Worm (Caenorhabditis elegans) whole organism, L3 larva: Measurements from ENCODE around the gene F22B8.7.

Experiments used
- R02D3.7 ChIP-seq: fragments of 150-350 bp; optimal IDR thresholded peaks from 2 replicates; lab custom pipeline; 2014; ENCODE audit warnings: missing biosample characterization, missing genetic modification characterization
- aly-2 ChIP-seq: fragments of 150-350 bp; optimal IDR thresholded peaks from 2 replicates; lab custom pipeline; 2014; ENCODE audit warnings: missing biosample characterization, missing genetic modification characterization
- ama-1 ChIP-seq: fragments of 150-350 bp; optimal IDR thresholded peaks from 2 replicates; lab custom pipeline; 2018
- ceh-28 ChIP-seq: fragments of 150-350 bp; optimal IDR thresholded peaks from 2 replicates; lab custom pipeline; 2014; ENCODE audit warnings: missing biosample characterization, missing genetic modification reagents, missing genetic modification characterization
- ceh-82 ChIP-seq: fragments of 150-350 bp; optimal IDR thresholded peaks from 2 replicates; lab custom pipeline; 2014; ENCODE audit warnings: missing biosample characterization, missing genetic modification characterization
- daf-12 ChIP-seq: fragments of 150-350 bp; optimal IDR thresholded peaks from 2 replicates; lab custom pipeline; 2014; ENCODE audit warnings: missing biosample characterization, missing genetic modification reagents, missing genetic modification characterization
- egl-5 ChIP-seq: fragments of 150-350 bp; optimal IDR thresholded peaks from 2 replicates; lab custom pipeline; 2017; ENCODE audit warnings: missing biosample characterization, missing genetic modification reagents, missing genetic modification characterization, inconsistent platforms
- elt-2 ChIP-seq: sonication (generic microtip); optimal IDR thresholded peaks from 2 replicates; lab custom pipeline; 2016; ENCODE audit warnings: missing genetic modification reagents, mild to moderate bottlenecking, missing genetic modification characterization, missing compliant biosample characterization
- fkh-10 ChIP-seq: sonication (generic microtip); optimal IDR thresholded peaks from 2 replicates; lab custom pipeline; 2017; ENCODE audit warnings: missing biosample characterization, missing genetic modification reagents, missing genetic modification characterization
- fkh-2 ChIP-seq: fragments of 150-350 bp; optimal IDR thresholded peaks from 2 replicates; lab custom pipeline; 2014; ENCODE audit warnings: missing biosample characterization, missing genetic modification reagents, missing genetic modification characterization
- fos-1 ChIP-seq: fragments of 150-350 bp; optimal IDR thresholded peaks from 2 replicates; lab custom pipeline; 2014; ENCODE audit warnings: missing biosample characterization, missing genetic modification characterization
- hmg-11 ChIP-seq: sonication (generic microtip); optimal IDR thresholded peaks from 2 replicates; lab custom pipeline; 2016; ENCODE audit warnings: missing genetic modification characterization, missing compliant biosample characterization
- jun-1 ChIP-seq: fragments of 150-350 bp; optimal IDR thresholded peaks from 2 replicates; lab custom pipeline; 2014; ENCODE audit warnings: missing biosample characterization, missing genetic modification reagents, missing genetic modification characterization
- lin-15B ChIP-seq: fragments of 150-350 bp; optimal IDR thresholded peaks from 2 replicates; lab custom pipeline; 2014; ENCODE audit warnings: missing biosample characterization, missing genetic modification characterization
- lin-39 ChIP-seq: fragments of 150-350 bp; optimal IDR thresholded peaks from 2 replicates; lab custom pipeline; 2018; ENCODE audit warnings: missing biosample characterization, missing genetic modification reagents, missing genetic modification characterization
- lsy-12 ChIP-seq: sonication (generic microtip); optimal IDR thresholded peaks from 2 replicates; lab custom pipeline; 2016; ENCODE audit warnings: mild to moderate bottlenecking, missing genetic modification characterization, missing compliant biosample characterization
- mdl-1 ChIP-seq: fragments of 150-350 bp; optimal IDR thresholded peaks from 2 replicates; lab custom pipeline; 2014; ENCODE audit warnings: missing biosample characterization, missing genetic modification characterization
- nfya-1 ChIP-seq: sonication (generic microtip); optimal IDR thresholded peaks from 2 replicates; lab custom pipeline; 2017; ENCODE audit warnings: missing genetic modification characterization, mild to moderate bottlenecking, missing compliant biosample characterization, antibody characterized with exemption, moderate library complexity; ENCODE audit not compliant: insufficient read depth
- nhr-12 ChIP-seq: fragments of 150-350 bp; optimal IDR thresholded peaks from 2 replicates; lab custom pipeline; 2014; ENCODE audit warnings: missing biosample characterization, missing genetic modification characterization
- nhr-23 ChIP-seq: fragments of 150-350 bp; optimal IDR thresholded peaks from 2 replicates; lab custom pipeline; 2014; ENCODE audit warnings: missing biosample characterization, missing genetic modification reagents, missing genetic modification characterization
- nhr-25 ChIP-seq: sonication (generic microtip); optimal IDR thresholded peaks from 2 replicates; lab custom pipeline; 2017; ENCODE audit warnings: missing biosample characterization, missing genetic modification characterization
- nhr-28 ChIP-seq: fragments of 150-350 bp; optimal IDR thresholded peaks from 2 replicates; lab custom pipeline; 2014; ENCODE audit warnings: missing biosample characterization, missing genetic modification characterization
- nhr-43 ChIP-seq: sonication (generic microtip); optimal IDR thresholded peaks from 2 replicates; lab custom pipeline; 2016; ENCODE audit warnings: mild to moderate bottlenecking, missing genetic modification characterization, missing compliant biosample characterization; ENCODE audit not compliant: poor library complexity, severe bottlenecking
- nhr-67 ChIP-seq: fragments of 150-350 bp; optimal IDR thresholded peaks from 2 replicates; lab custom pipeline; 2014; ENCODE audit warnings: missing biosample characterization, missing genetic modification characterization
- nhr-76 ChIP-seq: fragments of 150-350 bp; sonication (generic microtip); optimal IDR thresholded peaks from 5 replicates; lab custom pipeline; 2014; ENCODE audit warnings: missing biosample characterization, missing genetic modification characterization
- pha-4 ChIP-seq: fragments of 150-350 bp; optimal IDR thresholded peaks from 2 replicates; lab custom pipeline; 2014; ENCODE audit warnings: missing biosample characterization, missing genetic modification reagents, missing genetic modification characterization
- pqm-1 ChIP-seq: fragments of 150-350 bp; optimal IDR thresholded peaks from 2 replicates; lab custom pipeline; 2017; ENCODE audit warnings: missing biosample characterization, missing genetic modification characterization, inconsistent platforms
- sea-2 ChIP-seq: fragments of 150-350 bp; sonication (generic microtip); optimal IDR thresholded peaks from 4 replicates; lab custom pipeline; 2014; ENCODE audit warnings: missing biosample characterization, missing genetic modification reagents, missing genetic modification characterization
- skn-1 ChIP-seq: fragments of 150-350 bp; optimal IDR thresholded peaks from 2 replicates; lab custom pipeline; 2014; ENCODE audit warnings: missing biosample characterization, missing genetic modification characterization
- snpc-4 ChIP-seq: fragments of 150-350 bp; optimal IDR thresholded peaks from 2 replicates; lab custom pipeline; 2014; ENCODE audit warnings: missing biosample characterization, missing genetic modification characterization
- tbx-2 ChIP-seq: sonication (generic microtip); optimal IDR thresholded peaks from 2 replicates; lab custom pipeline; 2016; ENCODE audit warnings: mild to moderate bottlenecking, missing genetic modification characterization, missing compliant biosample characterization
- unc-39 ChIP-seq: sonication (generic microtip); optimal IDR thresholded peaks from 4 replicates; lab custom pipeline; 2017; ENCODE audit warnings: missing biosample characterization, missing genetic modification characterization
- zag-1 ChIP-seq: fragments of 150-350 bp; optimal IDR thresholded peaks from 2 replicates; lab custom pipeline; 2014; ENCODE audit warnings: missing biosample characterization, missing genetic modification characterization
- ztf-11 ChIP-seq: fragments of 150-350 bp; optimal IDR thresholded peaks from 2 replicates; lab custom pipeline; 2014; ENCODE audit warnings: missing biosample characterization, missing genetic modification characterization
- ztf-4 ChIP-seq: fragments of 150-350 bp; optimal IDR thresholded peaks from 2 replicates; lab custom pipeline; 2014; ENCODE audit warnings: missing biosample characterization, missing genetic modification characterization

Gene F22B8.7

ce11 chrV:16060135-16060534, 34.2 kb upstream of the F22B8.7 start, which contains the start of gene F14H3.15:
TSS of gene F14H3.15 (minus strand) at chrV:16060235.
- TF ChIP-seq aly-2 (tag; lab: Kevin White, UChicago) = no peak
- TF ChIP-seq mdl-1 (tag; lab: Kevin White, UChicago) = no peak
- no peak for TF ChIP-seq nhr-28 (tag; lab: Kevin White, UChicago)
- no peak for TF ChIP-seq nfya-1 (tag; lab: Kevin White, UChicago)
- no peak for TF ChIP-seq R02D3.7 (tag; lab: Kevin White, UChicago)
- TF ChIP-seq pha-4 (tag; lab: Kevin White, UChicago) = no peak
- TF ChIP-seq zag-1 (tag; lab: Kevin White, UChicago) = no peak
- no peak for TF ChIP-seq fos-1
- TF ChIP-seq fkh-10 (GFP tag; lab: Kevin White, UChicago) = no peak
- no peak for TF ChIP-seq hmg-11 (tag; lab: Kevin White, UChicago)
- no peak for TF ChIP-seq nhr-43 (tag; lab: Kevin White, UChicago)
- TF ChIP-seq nhr-76 (tag; lab: Kevin White, UChicago) = no peak
- no peak for TF ChIP-seq ama-1
- TF ChIP-seq egl-5 (tag; lab: Kevin White, UChicago) = no peak
- no peak for TF ChIP-seq sea-2 (GFP tag; lab: Kevin White, UChicago)
- no peak for TF ChIP-seq ztf-11 (tag; lab: Kevin White, UChicago)
- no peak for TF ChIP-seq lsy-12 (tag; lab: Kevin White, UChicago)
- no peak for TF ChIP-seq nhr-25 (tag; lab: Kevin White, UChicago)

- TF ChIP-seq ama-1 = no peak
- TF ChIP-seq ceh-28 (tag; lab: Kevin White, UChicago) = no peak
- TF ChIP-seq pqm-1 (tag; lab: Kevin White, UChicago) = no peak
- no peak for TF ChIP-seq aly-2 (tag; lab: Kevin White, UChicago)
- no peak for TF ChIP-seq unc-39
- TF ChIP-seq pha-4 (tag; lab: Kevin White, UChicago) = no peak
- no peak for TF ChIP-seq ztf-4 (tag; lab: Kevin White, UChicago)
- TF ChIP-seq fkh-10 (GFP tag; lab: Kevin White, UChicago) = no peak
- TF ChIP-seq nhr-12 (tag; lab: Kevin White, UChicago) = no peak
- no peak for TF ChIP-seq mdl-1 (tag; lab: Kevin White, UChicago)
- no peak for TF ChIP-seq R02D3.7 (tag; lab: Kevin White, UChicago)
- no peak for TF ChIP-seq lin-15B (tag; lab: Kevin White, UChicago)
Observed at ce11 chrV:16061993-16062392, 32.4 kb upstream of the F22B8.7 start, which contains the start of gene fbxa-100. TSS of gene fbxa-100 (minus strand) at chrV:16062093.

ce11 chrV:16062788-16063187, 31.6 kb upstream of the F22B8.7 start, which contains the start of gene F14H3.14:
TSS of gene F14H3.14 (minus strand) at chrV:16062888.
- TF ChIP-seq ztf-11 (tag; lab: Kevin White, UChicago) (no peak), fkh-2 (tag; lab: Kevin White, UChicago) (no peak), jun-1 (tag; lab: Kevin White, UChicago) (no peak), snpc-4 (tag; lab: Kevin White, UChicago) (no peak), nhr-28 (tag; lab: Kevin White, UChicago) (no peak), R02D3.7 (tag; lab: Kevin White, UChicago) (no peak), ceh-82 (tag; lab: Kevin White, UChicago) (no peak), lin-39 (no peak), aly-2 (tag; lab: Kevin White, UChicago) (no peak), nhr-23 (tag; lab: Kevin White, UChicago) (no peak), nhr-67 (tag; lab: Kevin White, UChicago) (no peak), zag-1 (tag; lab: Kevin White, UChicago) (no peak), hmg-11 (tag; lab: Kevin White, UChicago) (no peak), mdl-1 (tag; lab: Kevin White, UChicago) (no peak), nfya-1 (tag; lab: Kevin White, UChicago) (no peak), daf-12 (tag; lab: Kevin White, UChicago) (no peak), skn-1 (tag; lab: Kevin White, UChicago) (no peak), tbx-2 (tag; lab: Kevin White, UChicago) (no peak)

DNA sequence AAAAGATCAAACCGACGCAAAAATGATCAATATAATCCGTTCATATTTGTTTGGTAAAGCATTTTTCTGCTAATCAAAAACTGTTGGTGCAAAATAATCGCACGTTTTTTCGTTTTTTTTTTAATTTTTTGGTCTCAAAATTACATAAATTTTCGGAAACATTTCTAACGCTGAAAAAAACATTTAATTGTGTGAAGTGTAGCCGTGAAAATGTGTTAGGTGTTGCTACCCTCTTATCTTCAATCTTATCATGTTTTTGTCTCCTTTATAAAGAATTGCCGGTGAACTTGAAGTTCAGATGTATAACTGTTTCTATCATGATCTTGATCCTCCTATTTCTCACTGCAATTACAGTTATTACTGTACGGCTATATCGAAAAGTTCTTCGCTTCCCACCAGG, 25.4 kb upstream of the F22B8.7 start, which contains the start of gene cyp-35D1:
Gene cyp-35D1, plus strand, starts transcription at position 301 of the 400 bp plus-strand sequence.
- no peak for TF ChIP-seq elt-2 (tag; lab: Kevin White, UChicago)
